Worm (Caenorhabditis elegans) whole organism, L4/young adult: ENCODE data around the gene F36D3.1.

Source experiments
- W03F9.2 ChIP-seq: fragments of 150-350 bp; optimal IDR thresholded peaks from 2 replicates; lab custom pipeline; 2014; ENCODE audit warnings: missing biosample characterization, missing genetic modification characterization
- dao-5 ChIP-seq: sonication (generic microtip); optimal IDR thresholded peaks from 2 replicates; lab custom pipeline; 2016; ENCODE audit warnings: missing genotype, missing genetic modification characterization, moderate library complexity, missing compliant biosample characterization
- him-1 ChIP-seq: sonication (generic microtip); optimal IDR thresholded peaks from 2 replicates; lab custom pipeline; 2016; ENCODE audit warnings: missing genotype, missing genetic modification reagents, missing genetic modification characterization, missing compliant biosample characterization

DNA sequence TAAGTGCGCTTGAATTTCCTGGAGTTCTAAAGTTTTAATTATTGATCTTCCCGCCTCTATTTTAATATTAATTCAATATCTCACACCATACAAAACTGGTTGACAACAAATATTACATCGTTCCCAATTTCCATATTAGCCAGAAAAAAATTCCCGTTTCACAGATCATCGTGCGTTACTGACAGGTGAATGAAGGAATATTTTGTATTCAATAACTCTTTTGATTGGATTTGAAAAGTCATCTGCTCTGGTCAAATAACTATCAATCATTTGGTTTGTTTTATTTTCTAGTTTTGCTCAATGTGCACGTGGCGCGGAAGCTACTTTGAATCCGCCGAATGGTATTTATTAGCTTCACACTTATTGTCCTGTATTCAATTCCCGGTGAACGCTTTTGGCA, 15.5 kb upstream of the F36D3.1 start, which contains the start of gene srh-139:
- no peak for TF ChIP-seq dao-5 (tag; lab: Kevin White, UChicago)
- no peak for TF ChIP-seq W03F9.2
- TF ChIP-seq him-1 = no peak
